Fruit fly (Drosophila melanogaster): ENCODE measurements around the gene Mst57Dc.

dm6 chr3R:25791807-25792206, 37.7 kb downstream of the Mst57Dc start:
- no peak for TF ChIP-seq Eip78C (GFP tag)
- no peak for TF ChIP-seq CG10631 (GFP tag; optimal IDR thresholded peaks at IDR 0.05)
- TF ChIP-seq Sox102F (GFP tag; optimal IDR thresholded peaks at IDR 0.05): no peak
- TF ChIP-seq CG16779 (tag; optimal IDR thresholded peaks at IDR 0.05): no peak
- no peak for TF ChIP-seq CG6163 (GFP tag; IDR thresholded peaks at IDR 0.05)
- TF ChIP-seq CG8632 (GFP tag; optimal IDR thresholded peaks at IDR 0.05): no peak
- TF ChIP-seq Sox14 (GFP tag; optimal IDR thresholded peaks at IDR 0.05): no peak
- TF ChIP-seq Gug (GFP tag; IDR thresholded peaks at IDR 0.05): no peak
